Worm (Caenorhabditis elegans) whole organism, dauer: Measurements from ENCODE around the gene toca-1.

Experiments used
- unc-62 ChIP-seq: sonication (generic microtip); optimal IDR thresholded peaks from 2 replicates; lab custom pipeline; 2017; ENCODE audit warnings: missing biosample characterization, missing genetic modification reagents, missing genetic modification characterization

toca-1 gene

DNA sequence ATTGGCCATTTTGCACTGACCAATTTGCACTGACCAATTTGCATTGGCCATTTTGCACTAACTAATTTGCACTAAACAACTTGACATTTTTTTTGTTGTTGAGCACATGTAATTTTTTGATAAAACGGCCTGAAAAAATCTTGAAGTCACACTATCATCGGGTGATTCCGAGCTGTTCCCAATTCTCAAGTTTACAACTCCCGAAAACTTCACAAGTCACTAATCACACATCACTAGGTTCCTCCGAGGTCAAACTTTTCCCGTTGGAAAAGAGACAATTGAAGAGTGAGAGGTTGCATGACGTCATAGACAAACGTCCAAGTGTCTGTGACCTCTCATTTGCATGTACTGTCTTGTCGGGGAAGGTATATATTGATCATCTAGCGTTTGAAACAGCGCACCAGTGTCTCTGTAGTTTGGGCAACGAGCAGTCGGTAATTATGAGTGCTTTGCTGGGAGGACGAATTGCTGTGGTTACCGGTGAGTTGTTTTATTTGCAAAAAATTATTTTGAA is 35.1 kb downstream of the toca-1 start, which contains the start of the genes D1005.10 and dhs-25:
D1005.10 (minus strand) TSS at position 51 of the 514 bp plus-strand sequence.
dhs-25 (plus strand) TSS at position 398 of the 514 bp plus-strand sequence.
- TF ChIP-seq unc-62 (GFP tag; lab: Kevin White, UChicago): no peak

DNA sequence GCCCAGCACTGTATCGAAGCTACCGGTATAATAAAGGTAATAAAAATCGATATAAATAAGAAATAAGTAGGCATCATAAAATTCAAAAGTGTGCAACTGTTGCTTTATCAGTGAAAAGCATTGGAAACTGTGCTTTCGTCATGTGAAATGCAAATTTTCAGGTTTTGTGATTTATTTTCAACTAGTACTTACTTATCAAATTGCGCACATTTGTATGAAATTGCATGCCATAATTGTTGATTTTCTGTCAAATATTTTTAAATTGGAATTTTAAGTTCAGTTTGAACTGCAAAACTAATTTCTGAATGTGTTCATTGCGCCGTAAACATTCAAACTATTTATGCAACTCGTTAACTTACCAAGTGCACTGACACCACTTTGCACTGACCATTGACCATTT is 35.6 kb downstream of the toca-1 start, which contains the start of gene D1005.4:
D1005.4 (minus strand) TSS at position 101 of the 400 bp plus-strand sequence.
- TF ChIP-seq unc-62 (GFP tag; lab: Kevin White, UChicago): no peak

DNA sequence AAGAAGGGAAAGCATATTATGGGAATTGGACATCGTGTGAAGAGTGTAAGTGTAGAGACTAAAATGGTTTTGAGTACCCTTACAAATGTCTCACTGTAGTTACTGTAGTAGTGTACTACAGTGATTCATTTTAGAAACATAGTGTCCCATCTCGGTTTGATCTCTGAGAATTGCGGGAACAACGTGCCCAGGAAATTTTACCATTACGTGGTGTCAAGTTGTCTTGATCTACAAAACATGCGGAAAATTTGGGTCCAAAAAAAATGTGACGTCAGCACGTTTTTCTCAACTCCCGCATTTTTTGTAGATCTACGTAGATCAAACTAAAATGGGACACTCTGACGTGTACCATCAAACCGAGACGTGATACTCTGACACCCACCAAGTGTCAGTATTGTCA is 38.1 kb downstream of the toca-1 start:
- TF ChIP-seq unc-62 (GFP tag; lab: Kevin White, UChicago): no peak

DNA sequence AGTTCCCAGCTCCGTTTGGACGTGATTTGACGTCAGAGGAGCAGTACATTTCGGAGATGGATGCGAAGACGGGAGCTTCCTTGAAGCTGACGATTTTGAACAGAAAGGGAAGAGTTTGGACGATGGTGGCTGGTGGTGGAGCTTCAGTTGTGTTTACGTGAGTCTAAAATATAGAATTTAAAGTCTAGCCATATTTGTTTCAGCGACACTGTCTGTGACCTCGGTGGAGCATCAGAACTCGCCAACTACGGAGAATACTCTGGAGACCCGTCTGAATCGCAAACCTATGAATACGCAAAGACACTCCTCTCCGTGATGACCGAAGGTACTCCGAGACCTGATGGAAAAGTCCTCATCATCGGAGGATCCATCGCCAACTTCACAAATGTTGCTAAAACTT is 40.7 kb downstream of the toca-1 start:
- no peak for TF ChIP-seq unc-62 (GFP tag; lab: Kevin White, UChicago)

DNA sequence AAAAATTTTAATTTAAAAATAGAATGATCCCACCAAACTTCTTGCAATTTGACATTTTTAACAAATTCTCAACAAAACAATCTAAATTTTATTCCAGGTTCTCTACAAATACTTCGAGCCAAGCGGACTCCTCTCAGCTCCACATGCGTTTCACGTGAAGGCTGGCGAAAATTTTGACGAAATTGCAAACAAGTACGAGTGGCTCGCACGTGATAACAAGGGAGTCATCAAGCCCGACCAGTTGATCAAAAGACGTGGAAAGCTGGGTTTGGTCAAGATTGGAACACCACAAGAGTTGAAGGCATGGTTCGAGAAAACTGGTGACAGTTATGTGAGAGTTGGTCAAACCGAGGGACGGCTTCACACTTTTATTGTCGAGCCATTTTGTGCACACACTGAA is 41.6 kb downstream of the toca-1 start:
- no peak for TF ChIP-seq unc-62 (GFP tag; lab: Kevin White, UChicago)

DNA sequence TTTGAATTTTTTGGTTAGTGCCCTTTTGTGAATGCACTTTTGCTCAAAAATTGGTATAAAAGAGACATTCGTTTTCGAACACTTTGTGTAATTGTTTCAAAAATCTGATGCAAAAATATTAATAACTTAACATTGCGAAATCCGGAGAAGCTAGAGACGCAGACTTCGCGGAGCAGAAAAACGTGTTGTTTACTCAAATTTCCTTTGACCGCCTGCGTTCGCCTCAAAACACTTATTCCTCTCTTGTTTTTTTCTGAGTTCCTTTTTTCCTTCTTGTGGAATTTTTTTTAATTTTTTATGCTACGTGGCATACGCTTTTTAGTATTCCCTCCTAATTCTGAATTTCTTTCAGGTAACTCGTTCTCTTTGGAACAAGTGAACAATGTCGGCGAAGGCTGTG is 42.1 kb downstream of the toca-1 start, which contains the start of gene acly-1:
acly-1 (plus strand) TSS at position 353 of the 400 bp plus-strand sequence.
- no peak for TF ChIP-seq unc-62 (GFP tag; lab: Kevin White, UChicago)

DNA sequence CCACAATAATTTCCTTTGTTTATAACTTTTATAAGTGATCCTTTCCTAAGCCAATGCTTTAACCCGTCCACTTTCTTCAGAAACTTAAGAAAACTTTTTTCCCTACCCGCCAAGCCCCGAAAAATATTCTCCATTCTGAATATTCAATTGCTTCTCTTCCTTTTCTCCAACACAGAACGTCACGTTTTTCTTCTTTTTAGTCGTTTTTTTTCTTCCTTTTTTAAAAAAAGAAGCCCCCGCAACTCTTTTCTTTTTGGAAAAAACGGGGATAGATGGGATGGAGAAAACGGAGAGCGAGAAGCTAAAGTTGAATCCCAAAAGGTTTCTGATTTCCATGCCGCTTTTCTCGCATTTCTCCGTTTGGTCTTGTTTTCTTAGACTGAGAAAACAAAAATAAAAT is 42.7 kb downstream of the toca-1 start:
- TF ChIP-seq unc-62 (GFP tag; lab: Kevin White, UChicago): no peak

DNA sequence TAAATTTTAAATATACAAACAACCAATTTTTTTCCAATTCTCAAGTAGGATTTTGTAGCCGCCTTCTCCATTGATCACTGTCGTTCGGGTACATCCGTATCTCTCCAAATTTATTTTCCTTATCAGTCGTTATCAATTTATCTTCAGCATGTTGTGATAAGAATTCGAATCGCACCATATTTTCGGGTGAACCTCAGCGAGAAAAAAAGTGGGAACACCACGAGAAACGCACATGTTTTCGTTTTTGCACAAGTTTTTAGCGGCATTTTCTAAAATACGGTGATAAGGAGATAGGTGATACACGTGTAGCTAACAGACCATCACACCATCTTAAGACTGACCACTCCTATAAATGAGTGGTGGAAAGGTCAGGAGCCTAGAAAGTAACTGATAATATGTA is 43.4 kb downstream of the toca-1 start:
- no peak for TF ChIP-seq unc-62 (GFP tag; lab: Kevin White, UChicago)

DNA sequence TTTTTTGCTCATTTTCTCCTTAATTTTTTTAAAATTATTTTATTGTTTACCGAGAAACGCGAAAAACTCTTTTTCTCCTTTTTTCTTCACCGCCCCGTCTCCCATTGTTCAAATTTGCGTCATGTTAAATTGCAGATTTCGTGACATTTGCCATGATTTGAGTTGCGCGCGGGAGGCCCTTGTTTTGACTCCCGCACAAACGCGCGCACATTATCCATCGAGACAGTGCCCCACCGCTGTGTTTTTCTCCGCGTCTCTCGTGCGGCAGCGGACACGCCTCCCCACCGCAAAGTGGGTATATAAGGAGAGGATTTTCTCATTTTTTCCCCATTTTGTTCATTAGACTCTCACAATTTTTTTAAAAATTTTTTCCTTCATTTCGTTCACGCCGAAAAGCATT is 45.3 kb downstream of the toca-1 start:
- no peak for TF ChIP-seq unc-62 (GFP tag; lab: Kevin White, UChicago)

DNA sequence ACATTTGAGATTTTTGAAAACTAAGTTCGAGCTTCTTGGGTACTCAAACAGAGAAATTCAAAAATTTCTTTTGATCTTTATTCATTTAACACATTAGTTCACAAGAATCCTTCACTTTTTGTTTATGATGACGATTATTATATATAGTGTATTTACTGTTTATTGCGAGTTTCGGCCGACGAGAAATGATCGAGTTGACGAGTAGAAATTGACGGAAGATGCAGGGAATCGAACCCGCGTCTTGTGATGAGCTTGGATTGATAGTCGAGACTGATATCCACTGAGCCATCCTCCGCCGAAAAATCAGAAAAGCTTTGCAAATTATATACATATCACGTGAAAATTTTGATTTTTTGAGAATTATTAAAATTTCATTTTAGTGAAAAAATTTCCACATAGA is 47.5 kb downstream of the toca-1 start:
- TF ChIP-seq unc-62 (GFP tag; lab: Kevin White, UChicago): no peak

DNA sequence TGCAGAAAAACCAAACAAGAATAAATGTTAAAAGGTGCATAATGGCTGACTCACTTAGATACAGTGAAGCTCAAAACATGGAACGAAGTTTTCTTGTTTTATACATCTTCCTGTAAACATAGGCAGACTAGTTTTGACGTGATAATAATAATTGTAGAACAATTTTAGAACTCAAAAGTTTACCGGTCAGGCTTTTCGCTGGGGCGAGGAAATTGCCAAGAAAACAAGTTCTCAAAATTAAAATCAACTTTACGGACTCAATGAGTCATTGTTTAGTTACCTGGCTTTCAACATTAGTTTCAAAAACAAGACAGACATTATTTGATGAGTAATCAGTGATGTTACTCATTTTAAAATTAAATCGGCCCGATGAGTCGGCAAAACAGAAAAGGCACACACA is 48.4 kb downstream of the toca-1 start, which contains the start of gene D1005.5:
D1005.5 (minus strand) TSS at position 101 of the 400 bp plus-strand sequence.
- TF ChIP-seq unc-62 (GFP tag; lab: Kevin White, UChicago): no peak

DNA sequence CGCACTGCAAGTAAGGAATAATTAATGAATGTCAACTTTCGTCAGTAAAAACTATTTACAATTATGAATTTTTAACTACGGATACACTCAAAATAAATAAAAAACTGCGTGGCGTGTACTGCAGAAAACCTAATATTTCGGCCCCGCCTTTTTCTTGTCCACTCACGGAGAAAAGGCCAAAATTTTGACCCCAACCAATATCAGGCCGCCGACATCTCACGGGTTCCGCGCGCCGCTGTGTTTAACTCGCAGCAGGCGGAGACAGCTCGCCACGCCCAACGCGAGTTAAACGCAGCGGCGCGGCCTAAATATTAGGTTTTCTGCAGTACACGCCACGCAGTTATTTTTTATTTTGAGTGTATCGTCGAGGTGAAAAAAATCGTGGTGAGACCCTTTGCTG is 50.1 kb downstream of the toca-1 start:
- no peak for TF ChIP-seq unc-62 (GFP tag; lab: Kevin White, UChicago)

DNA sequence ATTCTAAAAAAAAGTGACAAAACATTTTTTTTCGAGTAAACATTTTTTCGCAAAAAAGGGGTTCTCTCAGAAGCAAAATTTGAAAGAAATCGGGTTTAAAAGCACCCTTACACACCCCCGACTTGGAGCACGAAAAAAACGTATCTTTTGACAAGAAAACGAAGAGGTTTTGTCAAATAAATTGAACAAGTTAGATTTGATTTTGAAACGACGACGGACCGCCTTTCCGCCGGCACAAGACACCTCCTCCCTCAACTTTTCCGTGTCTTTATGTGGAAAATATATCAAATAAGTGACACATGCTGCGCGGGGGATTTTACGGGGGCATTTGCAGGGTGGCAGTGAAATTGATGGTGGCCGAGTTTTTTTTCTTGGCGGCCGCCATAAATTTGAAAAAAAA is 53.2 kb downstream of the toca-1 start:
- TF ChIP-seq unc-62 (GFP tag; lab: Kevin White, UChicago): no peak

DNA sequence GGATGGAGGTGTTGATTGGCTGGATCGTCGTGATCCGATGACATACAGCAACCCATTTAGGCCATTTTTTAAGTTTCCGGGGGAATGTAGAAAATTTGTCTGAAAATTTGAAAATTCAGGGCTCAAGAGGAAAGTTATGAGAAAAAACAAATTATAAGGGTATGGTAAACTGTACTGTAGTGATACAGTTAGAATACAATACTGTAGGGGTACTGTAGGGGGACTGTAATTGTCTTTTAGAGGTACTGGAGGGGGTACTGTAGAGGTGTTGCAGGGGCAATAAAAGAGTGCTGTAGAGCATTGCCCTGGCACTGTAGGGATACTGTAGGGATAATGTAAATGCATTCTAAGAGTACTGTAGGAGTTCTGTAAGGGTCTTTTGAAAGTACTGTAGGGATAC is 56.6 kb downstream of the toca-1 start, which contains the start of gene D1005.6:
D1005.6 (minus strand) TSS at position 101 of the 400 bp plus-strand sequence.
- TF ChIP-seq unc-62 (GFP tag; lab: Kevin White, UChicago): no peak
